Fruit fly (Drosophila melanogaster): ENCODE results near the gene CG7017.

CG7017 gene

DNA sequence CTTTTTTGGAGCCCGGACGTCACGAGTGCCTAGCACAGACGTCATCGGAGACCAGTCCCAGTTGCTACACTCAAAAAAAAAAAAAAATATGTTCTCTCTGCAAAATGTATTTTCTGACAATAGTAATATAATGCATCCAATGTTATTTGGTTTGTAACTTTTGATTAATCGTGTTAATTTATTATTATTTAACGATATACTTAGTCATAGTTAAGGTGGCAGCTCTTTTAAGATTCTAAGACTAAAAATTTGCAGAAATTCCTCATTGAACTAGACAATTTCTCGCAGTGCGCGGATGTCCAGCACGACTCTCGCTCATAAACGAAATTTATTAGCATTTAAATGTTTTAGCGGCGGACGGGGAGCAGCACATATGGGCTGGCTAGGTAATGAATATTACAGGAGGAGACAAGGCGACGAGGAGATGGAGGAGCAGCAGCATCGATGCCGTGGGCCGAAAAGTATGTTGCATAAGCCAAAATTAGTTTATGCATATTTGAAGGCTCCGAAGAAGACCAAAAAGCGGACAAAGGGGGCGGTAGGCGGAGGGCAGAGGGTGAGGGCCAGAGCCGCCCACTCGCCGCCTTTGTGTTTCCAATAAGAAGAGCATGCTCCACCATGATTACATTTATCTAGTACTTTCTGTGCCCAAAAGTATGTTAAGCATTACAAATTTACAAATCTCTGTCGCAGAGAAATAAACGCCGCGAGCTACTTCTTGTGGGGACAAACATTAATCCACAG, 28.4 kb downstream of the CG7017 start (continued):
- TF ChIP-seq onecut (GFP tag; IDR thresholded peaks at IDR 0.05) (no peak), CG2202 (tag; optimal IDR thresholded peaks at IDR 0.05) (no peak), CG34422 (GFP tag; IDR thresholded peaks at IDR 0.05) (0 out of 3 replicates have a peak, but pooled peaks have one; percentile 16), Camta (GFP tag; optimal IDR thresholded peaks at IDR 0.05) (peak; percentile 24), CG10543 (GFP tag; optimal IDR thresholded peaks at IDR 0.05) (peak; percentile 3), PHDP (tag; optimal IDR thresholded peaks at IDR 0.05) (peak; percentile 52), jing (GFP tag; optimal IDR thresholded peaks at IDR 0.05) (no peak), CG3407 (GFP tag; optimal IDR thresholded peaks at IDR 0.05) (no peak), nmo (GFP tag; optimal IDR thresholded peaks at IDR 0.05) (peak; percentile 55), CG10979 (tag; optimal IDR thresholded peaks at IDR 0.05) (peak; percentile 51), CG10274 (GFP tag; optimal IDR thresholded peaks at IDR 0.05) (no peak), jumu (GFP tag; optimal IDR thresholded peaks at IDR 0.05) (no peak), CG6254 (GFP tag; optimal IDR thresholded peaks at IDR 0.05) (no peak), Optix (GFP tag; IDR thresholded peaks at IDR 0.05) (no peak), chif (GFP tag; optimal IDR thresholded peaks at IDR 0.05) (peak; percentile 39 to 45), CG13894 (tag; optimal IDR thresholded peaks at IDR 0.05) (no peak), crc (GFP tag; optimal IDR thresholded peaks at IDR 0.05) (no peak), CG17328 (GFP tag; IDR thresholded peaks at IDR 0.05) (0 out of 2 replicates have a peak, but pooled peaks have one; percentile 19), CG3065 (GFP tag; optimal IDR thresholded peaks at IDR 0.05) (no peak), dm (GFP tag; optimal IDR thresholded peaks at IDR 0.05) (no peak), CG7839 (tag; optimal IDR thresholded peaks at IDR 0.05) (peak; percentile 68), cwo (GFP tag; optimal IDR thresholded peaks at IDR 0.05) (peak; percentile 59), Hand (GFP tag; optimal IDR thresholded peaks at IDR 0.05) (peak; percentile 32), tin (GFP tag; optimal IDR thresholded peaks at IDR 0.05) (peak; percentile 29), CG11504 (tag; optimal IDR thresholded peaks at IDR 0.05) (peak; percentile 70), Spps (tag; optimal IDR thresholded peaks at IDR 0.05) (no peak), CG2678 (tag; optimal IDR thresholded peaks at IDR 0.05) (peak; percentile 68), CG9215 (GFP tag; IDR thresholded peaks at IDR 0.05) (0 out of 2 replicates have a peak, but pooled peaks have one; percentile 48), unpg (GFP tag; optimal IDR thresholded peaks at IDR 0.05) (peak; percentile 53), tll (GFP tag; optimal IDR thresholded peaks at IDR 0.05) (no peak), CG7745 (tag; optimal IDR thresholded peaks at IDR 0.05) (no peak), Ptx1 (GFP tag; IDR thresholded peaks at IDR 0.05) (peak; percentile 46; the same call in 1 of the 2 replicates), Vsx1 (GFP tag; optimal IDR thresholded peaks at IDR 0.05) (no peak), CoRest (tag; optimal IDR thresholded peaks at IDR 0.05) (peak; percentile 55), sna (GFP tag; IDR thresholded peaks at IDR 0.05; ENCODE audit: partially characterized antibody) (no peak), dmrt11E (tag; optimal IDR thresholded peaks at IDR 0.05) (peak; percentile 42), CG17359 (tag; optimal IDR thresholded peaks at IDR 0.05) (peak; percentile 58), HHEX (GFP tag; optimal IDR thresholded peaks at IDR 0.05) (peak; percentile 48), ac (GFP tag; optimal IDR thresholded peaks at IDR 0.05) (no peak), CG16813 (GFP tag; IDR thresholded peaks at IDR 0.05; ENCODE audit: partially characterized antibody) (no peak), CG32772 (GFP tag; IDR thresholded peaks at IDR 0.05) (peak; percentile 36; the same call in 1 of the 2 replicates), fd64A (GFP tag; optimal IDR thresholded peaks at IDR 0.05) (no peak), CG31224 (GFP tag; IDR thresholded peaks at IDR 0.05) (0 out of 2 replicates have a peak, but pooled peaks have one; percentile 5), Dbx (GFP tag; IDR thresholded peaks at IDR 0.05) (0 out of 3 replicates have a peak, but pooled peaks have one; percentile 36), Xrp1 (GFP tag; IDR thresholded peaks at IDR 0.05) (peak; percentile 45; the same call in 1 of the 2 replicates), GATAe (GFP tag; conservative IDR thresholded peaks at IDR 0.05) (no peak), CG1832 (GFP tag; optimal IDR thresholded peaks at IDR 0.05) (no peak), Adf1 (GFP tag; IDR thresholded peaks at IDR 0.05) (0 out of 2 replicates have a peak, but pooled peaks have one; percentile 12)

All from whole organism, embryonic.